Fruit fly (Drosophila melanogaster) whole organism, pupa: Measurements from ENCODE around the gene lectin-21Ca.

ENCODE experiments used
- CG15710 ChIP-seq: fragments of 200-800 bp; sonication (Bioruptor generic); optimal IDR thresholded peaks from 2 replicates; lab custom pipeline; 2018; ENCODE audit warnings: missing biosample characterization, mild to moderate bottlenecking, missing genetic modification characterization, moderate library complexity
- CG17806 ChIP-seq: fragments of 200-800 bp; sonication (Bioruptor generic); optimal IDR thresholded peaks from 2 replicates; lab custom pipeline; 2018; ENCODE audit warnings: missing biosample characterization, mild to moderate bottlenecking, missing genetic modification characterization, moderate library complexity
- CG34367 ChIP-seq: fragments of 200-800 bp; sonication (Bioruptor generic); optimal IDR thresholded peaks from 2 replicates; lab custom pipeline; 2018; ENCODE audit warnings: missing biosample characterization, mild to moderate bottlenecking, missing genetic modification characterization
- EcR ChIP-seq: fragments of 200-800 bp; sonication (Bioruptor generic); optimal IDR thresholded peaks from 3 replicates; lab custom pipeline; 2019; ENCODE audit warnings: missing biosample characterization, missing genetic modification characterization, mild to moderate bottlenecking, moderate library complexity, missing genetic modification reagents
- Snoo ChIP-seq: fragments of 200-800 bp; sonication (Bioruptor generic); optimal IDR thresholded peaks from 3 replicates; lab custom pipeline; 2017; ENCODE audit warnings: missing biosample characterization, mild to moderate bottlenecking, missing genetic modification characterization, inconsistent platforms
- fd96Ca ChIP-seq: fragments of 200-800 bp; sonication (Bioruptor generic); IDR thresholded peaks from 3 replicates; pipeline ENCODE4 v1.3.6; 2022; ENCODE audit warnings: missing biosample characterization, missing genetic modification characterization
- gl ChIP-seq: fragments of 200-800 bp; sonication (Bioruptor generic); optimal IDR thresholded peaks from 2 replicates; lab custom pipeline; 2018; ENCODE audit warnings: missing biosample characterization, mild to moderate bottlenecking, missing genetic modification characterization
- rn ChIP-seq: fragments of 200-800 bp; sonication (Bioruptor generic); IDR thresholded peaks from 2 replicates; pipeline ENCODE4 v1.3.6; 2022; ENCODE audit warnings: missing biosample characterization, missing genetic modification characterization

- peak; percentile 32; the same call in 2 of the 3 replicates for TF ChIP-seq fd96Ca (GFP tag; lab: Robert Waterston, UW)
- no peak for TF ChIP-seq EcR
- peak; percentile 90 for TF ChIP-seq gl (tag; lab: Kevin White, UChicago)
- peak; percentile 35; the same call in 1 of the 2 replicates for TF ChIP-seq rn (GFP tag; lab: Robert Waterston, UW)
- peak; percentile 96 for TF ChIP-seq CG15710 (tag; lab: Kevin White, UChicago)
- TF ChIP-seq CG34367, result peak; percentile 94
- TF ChIP-seq CG17806 (tag; lab: Kevin White, UChicago), result peak; percentile 95
- peak; percentile 79 for TF ChIP-seq Snoo (tag; lab: Kevin White, UChicago)
Observed at dm6 chr2L:670771-671170, 46.4 kb downstream of the lectin-21Ca start.
